Fruit fly (Drosophila melanogaster) whole organism, prepupa: ENCODE measurements around the gene Lgr4.

ENCODE experiments used
- Blimp-1 ChIP-seq: fragments of 200-800 bp; sonication (Bioruptor generic); optimal IDR thresholded peaks from 3 replicates; lab custom pipeline; 2017; ENCODE audit warnings: missing biosample characterization, missing genetic modification characterization, mild to moderate bottlenecking, moderate library complexity, missing genetic modification reagents
- CG16779 ChIP-seq: fragments of 200-800 bp; sonication (Bioruptor generic); optimal IDR thresholded peaks from 3 replicates; lab custom pipeline; 2017; ENCODE audit warnings: missing biosample characterization, mild to moderate bottlenecking, missing genetic modification characterization
- CG6163 ChIP-seq: fragments of 200-800 bp; sonication (Bioruptor generic); IDR thresholded peaks from 3 replicates; pipeline ENCODE4 v1.3.6; 2022; ENCODE audit warnings: missing biosample characterization, missing genetic modification characterization
- CG6276 ChIP-seq: fragments of 200-800 bp; sonication (Bioruptor generic); optimal IDR thresholded peaks from 2 replicates; lab custom pipeline; 2017; ENCODE audit warnings: missing biosample characterization, mild to moderate bottlenecking, missing genetic modification characterization
- Hr39 ChIP-seq: fragments of 200-800 bp; sonication (Bioruptor generic); optimal IDR thresholded peaks from 2 replicates; lab custom pipeline; 2016; ENCODE audit warnings: missing biosample characterization, missing genetic modification characterization
- achi ChIP-seq: fragments of 200-800 bp; sonication (Bioruptor generic); optimal IDR thresholded peaks from 3 replicates; lab custom pipeline; 2016; ENCODE audit warnings: missing biosample characterization, missing genetic modification characterization
- acj6 ChIP-seq: fragments of 200-800 bp; sonication (Bioruptor generic); optimal IDR thresholded peaks from 3 replicates; lab custom pipeline; 2016; ENCODE audit warnings: missing biosample characterization, missing genetic modification characterization
- fkh ChIP-seq: fragments of 200-800 bp; sonication (Bioruptor generic); optimal IDR thresholded peaks from 3 replicates; lab custom pipeline; 2017; ENCODE audit warnings: missing biosample characterization, mild to moderate bottlenecking, missing genetic modification characterization, moderate library complexity
- net ChIP-seq: fragments of 200-800 bp; sonication (Bioruptor generic); optimal IDR thresholded peaks from 3 replicates; lab custom pipeline; 2016; ENCODE audit warnings: missing biosample characterization, missing genetic modification characterization
- pdm3 ChIP-seq: fragments of 200-800 bp; sonication (Bioruptor generic); optimal IDR thresholded peaks from 3 replicates; lab custom pipeline; 2016; ENCODE audit warnings: missing biosample characterization, missing genetic modification characterization
- svp ChIP-seq: fragments of 200-800 bp; sonication (Bioruptor generic); peaks from one replicate; lab custom pipeline; 2016; ENCODE audit warnings: missing biosample characterization, missing genetic modification characterization

DNA sequence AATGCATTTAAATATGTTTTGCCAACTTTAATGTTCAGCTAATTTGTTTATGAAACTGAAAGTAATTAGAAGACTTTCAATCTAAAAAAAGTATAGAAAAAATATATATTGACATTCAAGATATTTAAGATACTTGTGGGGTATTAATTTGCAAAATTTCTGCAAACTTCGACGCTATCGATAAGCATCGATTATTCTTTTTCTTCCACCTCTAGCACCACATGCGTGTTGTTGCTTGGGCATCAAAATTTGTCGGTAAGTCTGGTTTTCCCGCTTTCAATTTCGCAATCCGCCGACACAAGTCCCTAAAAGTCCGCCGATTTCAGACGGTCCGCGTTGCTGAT, 23.1 kb upstream of the Lgr4 start, which contains the start of gene REG:
- TF ChIP-seq Hr39 (GFP tag; lab: Kevin White, UChicago), result no peak
- no peak for TF ChIP-seq acj6 (GFP tag; lab: Kevin White, UChicago)
- TF ChIP-seq fkh (GFP tag; lab: Kevin White, UChicago), result no peak
- no peak for TF ChIP-seq achi
- TF ChIP-seq CG6163 (GFP tag; lab: Robert Waterston, UW), result no peak
- TF ChIP-seq net (GFP tag; lab: Kevin White, UChicago), result no peak
- no peak for TF ChIP-seq CG16779 (tag; lab: Kevin White, UChicago)
- TF ChIP-seq pdm3 (GFP tag; lab: Kevin White, UChicago), result no peak
- no peak for TF ChIP-seq CG6276 (GFP tag; lab: Kevin White, UChicago)
- TF ChIP-seq svp, result no peak
- TF ChIP-seq Blimp-1 (GFP tag; lab: Kevin White, UChicago), result no peak
